Fruit fly (Drosophila melanogaster) whole organism, pupa: Measurements from ENCODE around the gene CG13280.
A peak's percentile ranks its signal among the peaks of the same experiment; 100 is the strongest.

Source experiments
- CG10348 ChIP-seq: fragments of 200-800 bp; sonication (Bioruptor generic); IDR thresholded peaks from 2 replicates; pipeline ENCODE4 v1.3.6; 2022; ENCODE audit warnings: missing biosample characterization, missing genetic modification characterization
- CG12605 ChIP-seq: fragments of 200-800 bp; sonication (Bioruptor generic); IDR thresholded peaks from 2 replicates; pipeline ENCODE4 v1.3.6; 2022; ENCODE audit warnings: missing biosample characterization, missing genetic modification characterization
- CG13204 ChIP-seq: fragments of 200-800 bp; sonication (Bioruptor generic); optimal IDR thresholded peaks from 2 replicates; lab custom pipeline; 2018; ENCODE audit warnings: missing biosample characterization, mild to moderate bottlenecking, missing genetic modification characterization, moderate library complexity
- CG14655 ChIP-seq: fragments of 200-800 bp; sonication (Bioruptor generic); optimal IDR thresholded peaks from 3 replicates; lab custom pipeline; 2017; ENCODE audit warnings: mild to moderate bottlenecking, missing biosample characterization, missing genetic modification reagents, missing genetic modification characterization
- CG15710 ChIP-seq: fragments of 200-800 bp; sonication (Bioruptor generic); optimal IDR thresholded peaks from 2 replicates; lab custom pipeline; 2018; ENCODE audit warnings: missing biosample characterization, mild to moderate bottlenecking, missing genetic modification characterization, moderate library complexity
- CG17806 ChIP-seq: fragments of 200-800 bp; sonication (Bioruptor generic); optimal IDR thresholded peaks from 2 replicates; lab custom pipeline; 2018; ENCODE audit warnings: missing biosample characterization, mild to moderate bottlenecking, missing genetic modification characterization, moderate library complexity
- CG32121 ChIP-seq: fragments of 200-800 bp; sonication (Bioruptor generic); IDR thresholded peaks from 2 replicates; pipeline ENCODE4 v1.3.6; 2022; ENCODE audit warnings: missing biosample characterization, missing genetic modification characterization
- CG34367 ChIP-seq: fragments of 200-800 bp; sonication (Bioruptor generic); optimal IDR thresholded peaks from 2 replicates; lab custom pipeline; 2018; ENCODE audit warnings: missing biosample characterization, mild to moderate bottlenecking, missing genetic modification characterization
- CG4496 ChIP-seq: fragments of 200-800 bp; sonication (Bioruptor generic); IDR thresholded peaks from 3 replicates; pipeline ENCODE4 v1.3.6; 2022; ENCODE audit warnings: missing biosample characterization, missing genetic modification characterization
- CG8159 ChIP-seq: fragments of 200-800 bp; sonication (Bioruptor generic); optimal IDR thresholded peaks from 3 replicates; lab custom pipeline; 2018; ENCODE audit warnings: missing biosample characterization, mild to moderate bottlenecking, missing genetic modification characterization, moderate library complexity
- CG8301 ChIP-seq: fragments of 200-800 bp; sonication (Bioruptor generic); optimal IDR thresholded peaks from 2 replicates; lab custom pipeline; 2018; ENCODE audit warnings: missing biosample characterization, mild to moderate bottlenecking, missing genetic modification characterization
- CG9948 ChIP-seq: fragments of 200-800 bp; sonication (Bioruptor generic); optimal IDR thresholded peaks from 2 replicates; lab custom pipeline; 2018; ENCODE audit warnings: missing biosample characterization, mild to moderate bottlenecking, missing genetic modification characterization, moderate library complexity
- EcR ChIP-seq: fragments of 200-800 bp; sonication (Bioruptor generic); optimal IDR thresholded peaks from 3 replicates; lab custom pipeline; 2019; ENCODE audit warnings: missing biosample characterization, missing genetic modification characterization, mild to moderate bottlenecking, moderate library complexity, missing genetic modification reagents
- Ets98B ChIP-seq: fragments of 200-800 bp; sonication (Bioruptor generic); IDR thresholded peaks from 2 replicates; pipeline ENCODE4 v1.3.6; 2022; ENCODE audit warnings: missing biosample characterization, missing genetic modification characterization
- Pif1A ChIP-seq: fragments of 200-800 bp; sonication (Bioruptor generic); optimal IDR thresholded peaks from 3 replicates; lab custom pipeline; 2016; ENCODE audit warnings: missing biosample characterization, missing genetic modification characterization
- Pif1B ChIP-seq: fragments of 200-800 bp; sonication (Bioruptor generic); optimal IDR thresholded peaks from 3 replicates; lab custom pipeline; 2016; ENCODE audit warnings: missing biosample characterization, missing genetic modification characterization
- Snoo ChIP-seq: fragments of 200-800 bp; sonication (Bioruptor generic); optimal IDR thresholded peaks from 3 replicates; lab custom pipeline; 2017; ENCODE audit warnings: missing biosample characterization, mild to moderate bottlenecking, missing genetic modification characterization, inconsistent platforms
- fd96Ca ChIP-seq: fragments of 200-800 bp; sonication (Bioruptor generic); IDR thresholded peaks from 3 replicates; pipeline ENCODE4 v1.3.6; 2022; ENCODE audit warnings: missing biosample characterization, missing genetic modification characterization
- gl ChIP-seq: fragments of 200-800 bp; sonication (Bioruptor generic); optimal IDR thresholded peaks from 2 replicates; lab custom pipeline; 2018; ENCODE audit warnings: missing biosample characterization, mild to moderate bottlenecking, missing genetic modification characterization
- rn ChIP-seq: fragments of 200-800 bp; sonication (Bioruptor generic); IDR thresholded peaks from 2 replicates; pipeline ENCODE4 v1.3.6; 2022; ENCODE audit warnings: missing biosample characterization, missing genetic modification characterization

CG13280 gene

DNA sequence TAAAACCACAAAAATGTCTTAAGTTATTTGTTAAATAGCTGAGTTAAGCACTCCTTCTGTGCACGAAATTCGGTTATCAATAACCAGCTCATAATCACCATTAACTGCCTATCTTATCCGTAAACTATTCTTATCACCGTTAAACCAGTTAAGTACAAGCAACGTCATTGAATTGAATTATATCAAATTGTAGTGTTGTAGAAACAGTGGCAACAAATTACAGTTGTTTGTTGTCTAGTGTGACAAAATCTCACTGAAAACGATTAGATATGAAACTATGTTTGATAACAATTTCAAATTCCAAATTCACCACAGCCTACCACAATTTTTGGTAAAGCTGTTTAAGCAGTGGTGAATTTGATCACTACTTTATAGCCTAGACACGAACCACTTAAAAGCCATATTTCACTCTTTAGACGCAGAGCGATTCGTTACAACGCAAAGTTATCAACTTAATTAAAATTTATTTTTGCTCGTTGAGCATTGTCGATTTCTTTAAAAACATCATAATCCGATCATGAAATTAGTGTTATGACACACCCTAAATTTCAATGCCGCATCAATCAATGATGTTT is 19.2 kb downstream of the CG13280 start:
- TF ChIP-seq EcR (no peak), CG8301 (no peak), CG13204 (no peak), gl (no peak), CG10348 (GFP tag; lab: Robert Waterston, UW) (no peak), Pif1A (GFP tag; lab: Kevin White, UChicago) (no peak), rn (GFP tag; lab: Robert Waterston, UW) (no peak), CG15710 (tag; lab: Kevin White, UChicago) (no peak), CG12605 (GFP tag; lab: Robert Waterston, UW) (no peak), Ets98B (GFP tag; lab: Robert Waterston, UW) (no peak), CG32121 (GFP tag; lab: Robert Waterston, UW) (no peak)

DNA sequence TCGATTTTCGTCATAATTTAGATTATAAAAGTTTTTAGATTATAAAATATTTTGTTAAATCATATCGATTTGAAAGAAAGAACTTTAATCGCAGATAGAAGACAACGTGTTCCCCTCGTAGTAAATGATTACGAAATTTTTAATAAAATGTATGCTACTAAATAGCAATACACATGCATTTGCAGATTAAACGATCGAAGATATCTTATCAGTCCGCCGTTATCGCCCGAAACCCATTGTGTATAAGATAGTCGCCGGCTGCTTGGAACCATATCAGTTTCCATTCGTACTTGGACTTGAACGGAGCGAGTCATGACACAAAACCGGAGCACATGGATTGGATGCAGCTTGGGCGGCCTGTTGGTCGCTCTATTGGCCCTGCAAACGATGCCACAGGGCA is 21.4 kb downstream of the CG13280 start:
- no peak for TF ChIP-seq CG8301
- TF ChIP-seq Ets98B (GFP tag; lab: Robert Waterston, UW), result no peak
- no peak for TF ChIP-seq CG32121 (GFP tag; lab: Robert Waterston, UW)
- TF ChIP-seq CG9948 (tag; lab: Kevin White, UChicago), result no peak
- TF ChIP-seq CG4496, result no peak

DNA sequence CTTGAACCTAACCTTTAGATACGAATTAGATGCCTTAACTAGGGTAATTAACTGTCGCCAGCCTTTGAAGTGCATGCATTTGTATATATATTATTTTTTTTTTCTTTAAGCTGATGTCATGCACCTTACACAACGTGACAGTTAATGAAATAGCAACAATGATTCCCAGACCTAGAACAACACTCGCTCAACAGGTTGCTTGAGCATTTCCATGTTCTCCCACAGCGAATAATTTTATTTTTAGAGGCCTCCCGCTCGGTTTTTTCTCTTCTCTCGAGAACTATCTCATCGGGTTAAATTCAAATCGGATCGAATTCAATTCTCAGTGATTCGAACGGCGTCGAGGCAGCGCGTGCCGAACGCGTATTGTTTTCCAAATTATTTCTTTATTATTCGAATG is 22.2 kb downstream of the CG13280 start, which contains the start of gene Ugt37D1:
Gene Ugt37D1 (plus strand): TSS at position 321 of the 400 bp plus-strand sequence.
- no peak for TF ChIP-seq CG15710 (tag; lab: Kevin White, UChicago)
- 0 out of 2 replicates have a peak, but pooled peaks have one; percentile 23 for TF ChIP-seq CG32121 (GFP tag; lab: Robert Waterston, UW)
- 0 out of 3 replicates have a peak, but pooled peaks have one; percentile 34 for TF ChIP-seq fd96Ca (GFP tag; lab: Robert Waterston, UW)
- TF ChIP-seq Ets98B (GFP tag; lab: Robert Waterston, UW), result no peak

DNA sequence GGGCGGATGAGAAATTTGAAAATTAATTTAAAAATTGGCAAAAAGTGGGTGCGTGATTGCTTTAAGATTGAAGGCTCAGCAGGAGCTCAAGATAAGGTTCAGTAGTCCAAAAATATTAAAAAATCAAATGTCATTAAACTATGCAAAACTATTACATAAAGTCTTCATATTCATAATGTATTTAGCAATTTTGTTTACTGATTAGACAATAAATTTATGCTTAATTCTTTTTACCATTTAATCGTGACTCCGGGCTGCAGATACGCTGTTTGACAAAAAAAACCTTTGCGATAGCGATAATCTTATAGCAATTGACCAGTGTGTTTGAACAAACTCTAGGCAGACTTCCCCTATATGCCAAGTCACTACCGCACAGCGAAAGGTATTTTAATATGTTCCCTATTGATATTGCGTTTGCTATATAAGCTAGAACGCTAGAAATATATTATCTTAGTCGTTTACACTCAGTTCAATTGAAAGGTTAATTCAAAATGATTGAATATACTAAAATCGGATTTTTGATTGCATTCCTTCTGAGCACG is 24.7 kb downstream of the CG13280 start, which contains the start of gene Ugt37E1:
Gene Ugt37E1 (plus strand): TSS at position 492 of the 542 bp plus-strand sequence.
- TF ChIP-seq Snoo (tag; lab: Kevin White, UChicago) (no peak), CG9948 (tag; lab: Kevin White, UChicago) (no peak), Pif1B (GFP tag; lab: Kevin White, UChicago) (no peak), fd96Ca (GFP tag; lab: Robert Waterston, UW) (no peak), CG17806 (tag; lab: Kevin White, UChicago) (no peak)

DNA sequence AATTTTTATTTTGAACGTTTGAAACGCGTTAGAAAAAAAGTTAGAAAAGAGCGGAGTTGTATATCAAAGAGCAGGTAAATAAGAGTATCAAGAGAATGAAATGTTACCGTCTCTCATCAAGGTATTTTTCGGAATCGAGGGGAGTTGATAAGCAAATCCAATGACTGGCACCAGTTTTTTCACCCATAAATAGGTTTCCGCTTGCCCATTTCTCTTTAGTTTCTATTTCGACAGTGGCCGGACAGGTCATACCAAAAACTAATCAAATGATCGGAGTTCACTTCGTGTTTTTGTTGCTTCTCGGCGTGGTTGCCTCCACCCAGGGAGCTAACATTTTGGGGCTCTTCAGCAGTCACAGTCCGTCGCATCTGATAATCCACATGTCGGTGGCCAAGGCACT is 26.9 kb downstream of the CG13280 start, which contains the start of gene Ugt37C2:
Gene Ugt37C2 (plus strand): TSS at position 242 of the 400 bp plus-strand sequence.
- TF ChIP-seq Ets98B (GFP tag; lab: Robert Waterston, UW) (no peak), CG14655 (GFP tag; lab: Kevin White, UChicago) (no peak)

DNA sequence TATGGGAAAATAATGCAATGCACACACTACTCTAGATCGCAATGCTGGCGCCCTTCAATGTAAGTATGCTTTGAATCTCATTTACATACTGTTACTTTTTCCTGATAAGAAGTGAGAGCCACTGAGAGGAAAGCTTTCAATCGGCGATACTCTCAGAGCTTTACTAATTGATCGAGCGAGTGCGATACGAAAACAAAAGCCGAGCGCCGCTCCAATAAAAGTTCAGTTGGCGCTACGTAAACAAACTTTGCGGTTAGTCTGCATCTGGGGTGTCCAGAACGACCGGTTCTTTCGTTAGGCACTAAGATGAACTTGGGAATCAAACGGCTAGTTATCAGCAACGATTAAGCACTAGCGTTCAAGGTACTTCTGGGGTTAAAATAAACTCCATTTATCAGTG is 29.5 kb downstream of the CG13280 start, which contains the start of gene CG17928:
Gene CG17928 (plus strand): TSS at position 224 of the 400 bp plus-strand sequence.
- no peak for TF ChIP-seq CG14655 (GFP tag; lab: Kevin White, UChicago)
- peak; percentile 63; the same call in 2 of the 3 replicates for TF ChIP-seq CG4496

DNA sequence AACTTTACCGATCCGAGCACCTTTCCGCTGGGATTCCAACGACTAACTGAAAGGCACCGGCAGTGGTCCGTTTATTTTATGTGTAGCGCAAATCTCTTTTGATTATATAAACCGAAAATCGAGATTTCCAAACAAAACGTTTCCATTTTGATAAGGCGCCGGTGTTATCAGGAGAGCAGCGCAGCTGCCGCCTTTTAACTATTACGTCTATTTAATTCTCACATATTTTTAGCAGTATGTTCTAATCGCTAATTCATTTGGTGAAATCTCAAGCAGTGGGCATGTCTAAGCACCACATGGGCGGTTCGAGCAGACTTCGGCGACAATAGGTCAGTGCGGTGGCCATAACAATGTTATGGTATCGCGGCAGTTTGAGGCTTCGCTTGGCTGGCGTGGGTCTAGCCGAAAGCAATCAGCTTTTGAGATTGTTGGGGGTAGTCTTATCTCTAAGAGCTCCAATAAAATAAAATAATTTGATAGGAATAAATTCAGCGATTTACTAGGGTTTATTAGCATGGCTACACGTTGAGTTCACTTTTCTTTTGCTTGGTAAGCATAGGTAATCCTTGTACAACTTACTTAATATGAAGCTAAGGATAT is 30.1 kb downstream of the CG13280 start, which contains the start of gene Cyt-b5-r:
Gene Cyt-b5-r (minus strand): TSS at position 51 of the 600 bp plus-strand sequence.
- no peak for TF ChIP-seq CG12605 (GFP tag; lab: Robert Waterston, UW)
- TF ChIP-seq fd96Ca (GFP tag; lab: Robert Waterston, UW), result no peak
- no peak for TF ChIP-seq Ets98B (GFP tag; lab: Robert Waterston, UW)
- no peak for TF ChIP-seq Snoo (tag; lab: Kevin White, UChicago)
- no peak for TF ChIP-seq CG34367
- TF ChIP-seq CG17806 (tag; lab: Kevin White, UChicago), result no peak
- TF ChIP-seq rn (GFP tag; lab: Robert Waterston, UW), result no peak
- no peak for TF ChIP-seq CG15710 (tag; lab: Kevin White, UChicago)
- TF ChIP-seq CG13204, result no peak
- no peak for TF ChIP-seq CG8159 (tag; lab: Kevin White, UChicago)
- TF ChIP-seq gl, result no peak
- no peak for TF ChIP-seq Pif1A (GFP tag; lab: Kevin White, UChicago)
- no peak for TF ChIP-seq Pif1B (GFP tag; lab: Kevin White, UChicago)

DNA sequence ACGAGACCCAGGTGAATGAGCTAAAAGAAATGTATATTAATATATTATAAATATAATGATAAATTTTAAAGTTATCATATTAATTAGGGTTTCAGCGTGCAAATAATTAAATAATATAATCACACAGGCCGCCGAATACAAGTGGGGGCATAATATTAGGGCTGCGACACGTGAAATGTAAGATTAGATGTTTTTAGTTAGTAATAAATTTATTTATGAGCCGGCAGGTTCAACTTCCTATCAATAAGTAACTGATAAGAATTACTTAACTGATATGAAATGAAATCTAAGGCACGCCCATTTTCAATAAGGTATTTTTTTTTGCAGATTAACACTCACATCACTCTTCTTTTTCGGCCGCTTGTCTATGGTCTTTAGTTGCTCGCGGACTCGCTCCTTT is 31.0 kb downstream of the CG13280 start:
- TF ChIP-seq CG8301 (no peak), Ets98B (GFP tag; lab: Robert Waterston, UW) (no peak), rn (GFP tag; lab: Robert Waterston, UW) (no peak), gl (no peak)
